Fruit fly (Drosophila melanogaster): Measurements from ENCODE around the gene CG9265.

CG9265 gene

DNA sequence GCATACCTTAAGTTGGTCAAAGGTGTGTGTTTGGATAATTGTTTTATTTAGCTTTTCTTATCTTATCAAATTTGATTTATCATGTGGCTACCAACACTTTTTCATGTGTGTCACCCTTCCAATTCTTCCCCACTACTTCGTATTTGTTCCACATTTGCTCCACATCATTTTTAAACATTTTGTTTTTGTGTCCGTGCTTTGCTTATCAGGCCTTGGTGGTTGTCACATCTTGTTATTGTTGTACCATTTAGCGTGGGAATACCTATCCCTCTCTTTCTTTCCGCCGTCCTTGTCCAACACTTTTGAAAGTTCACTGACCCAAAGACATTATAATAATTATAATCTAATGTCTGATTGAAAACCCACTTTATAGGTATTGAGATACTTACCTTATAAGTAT lies 17.7 kb downstream of the CG9265 start:
- TF ChIP-seq Rel (GFP tag; optimal IDR thresholded peaks at IDR 0.05) (no peak), Rel (tag; optimal IDR thresholded peaks at IDR 0.05) (no peak), N (GFP tag; optimal IDR thresholded peaks at IDR 0.05) (no peak), rgr (GFP tag; optimal IDR thresholded peaks at IDR 0.05) (no peak), CG9705 (GFP tag; optimal IDR thresholded peaks at IDR 0.05) (no peak), sv (GFP tag; optimal IDR thresholded peaks at IDR 0.05) (no peak), psq (GFP tag; optimal IDR thresholded peaks at IDR 0.05) (peak; percentile 3), GATAd (GFP tag; optimal IDR thresholded peaks at IDR 0.05) (no peak)

DNA sequence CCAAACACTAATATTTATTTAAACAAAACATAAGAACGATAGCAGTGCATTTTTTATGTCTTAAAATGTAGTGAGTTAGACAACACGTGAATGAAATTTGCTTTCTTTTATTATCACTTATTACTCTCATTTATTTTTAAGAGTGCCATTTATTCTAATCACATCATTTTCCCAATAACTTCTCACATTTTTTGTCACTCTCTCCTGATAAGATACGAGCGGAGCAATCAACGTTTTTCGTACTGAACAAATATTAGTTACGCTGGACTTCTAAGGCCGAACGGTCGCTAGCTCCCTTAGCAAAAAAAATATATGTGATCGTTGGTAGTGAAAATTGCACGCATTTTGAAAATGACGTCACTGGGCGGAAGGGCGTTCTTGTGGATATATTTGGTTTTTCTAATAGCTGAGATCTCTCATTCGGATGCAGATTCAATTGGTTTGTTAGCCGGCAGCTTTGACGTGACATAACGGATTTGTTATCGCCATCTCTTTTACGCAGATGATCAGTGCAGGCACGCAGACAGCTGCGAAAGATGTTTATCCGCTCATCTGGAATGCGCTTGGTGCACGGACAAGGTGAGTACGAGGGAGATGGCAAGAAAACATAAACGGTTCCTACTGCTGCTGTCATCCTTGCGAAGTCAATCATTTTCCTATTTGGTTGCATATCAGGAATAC lies 18.4 kb downstream of the CG9265 start, which contains the start of gene Itgbn:
Itgbn (plus strand) TSS at position 251 of the 681 bp plus-strand sequence.
- TF ChIP-seq Dfd (GFP tag; optimal IDR thresholded peaks at IDR 0.05) (no peak), sv (GFP tag; optimal IDR thresholded peaks at IDR 0.05) (no peak), jim (GFP tag; optimal IDR thresholded peaks at IDR 0.05) (no peak), ey (GFP tag; optimal IDR thresholded peaks at IDR 0.05) (no peak), brk (GFP tag; optimal IDR thresholded peaks at IDR 0.05) (no peak), Hnf4 (GFP tag; optimal IDR thresholded peaks at IDR 0.05) (no peak), pan (optimal IDR thresholded peaks at IDR 0.05) (no peak), Sp1 (GFP tag; optimal IDR thresholded peaks at IDR 0.05) (no peak), woc (GFP tag; optimal IDR thresholded peaks at IDR 0.05) (no peak), Myc (optimal IDR thresholded peaks at IDR 0.05) (no peak), lola (GFP tag; optimal IDR thresholded peaks at IDR 0.05) (no peak), psq (GFP tag; optimal IDR thresholded peaks at IDR 0.05) (no peak), HLH106 (tag; optimal IDR thresholded peaks at IDR 0.05) (no peak)

DNA sequence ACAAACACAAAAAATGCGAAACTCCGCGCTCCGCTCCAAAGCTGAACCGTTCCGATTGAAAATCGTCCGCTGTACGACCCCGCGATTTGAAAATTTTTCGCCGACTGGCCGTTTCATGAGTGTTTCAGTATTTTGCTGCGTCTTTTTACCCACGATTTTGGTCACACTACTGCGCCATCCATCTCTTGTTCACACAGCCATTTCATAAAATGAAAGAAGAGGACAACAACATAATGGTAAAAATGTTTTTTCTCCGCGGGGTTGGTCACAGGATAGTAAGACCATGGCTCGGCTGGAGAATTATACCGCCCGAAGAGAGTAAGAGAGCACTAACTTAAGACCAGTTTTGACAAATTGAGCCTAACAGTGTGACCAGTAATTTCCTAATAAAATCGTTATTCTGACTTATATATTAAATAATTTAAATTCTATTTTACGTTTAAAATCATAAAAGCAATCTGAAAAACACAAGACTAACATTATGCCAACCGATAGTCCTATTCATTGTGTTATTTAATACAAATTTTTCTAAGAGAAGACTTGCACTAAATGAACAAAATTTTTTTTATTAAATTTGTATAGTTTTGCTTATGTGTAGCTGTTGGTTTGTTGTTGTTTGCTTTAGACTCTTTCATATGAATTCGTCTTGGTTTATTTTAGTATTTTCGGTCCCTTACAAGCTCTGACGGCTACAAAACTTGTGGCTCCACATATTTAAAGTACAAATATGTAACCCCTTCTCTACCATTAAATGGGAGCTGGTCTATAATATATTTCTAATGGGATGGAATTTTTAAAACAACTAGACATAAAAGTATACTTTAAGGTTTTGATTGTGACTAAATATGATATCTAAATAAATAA lies 19.2 kb downstream of the CG9265 start, which contains the start of gene CG42238:
CG42238 (minus strand) TSS at position 292 of the 864 bp plus-strand sequence.
- TF ChIP-seq dsf (GFP tag; optimal IDR thresholded peaks at IDR 0.05; ENCODE audit: borderline replicate concordance), result no peak
- no peak for TF ChIP-seq pan (optimal IDR thresholded peaks at IDR 0.05)
- TF ChIP-seq ey (GFP tag; optimal IDR thresholded peaks at IDR 0.05), result no peak
- TF ChIP-seq Sp1 (GFP tag; optimal IDR thresholded peaks at IDR 0.05), result peak; percentile 8
- TF ChIP-seq Dif (GFP tag; optimal IDR thresholded peaks at IDR 0.05; ENCODE audit: partially characterized antibody), result no peak
- TF ChIP-seq fru (GFP tag; optimal IDR thresholded peaks at IDR 0.05), result no peak
- peak; percentile 21 for TF ChIP-seq psq (GFP tag; optimal IDR thresholded peaks at IDR 0.05)
- no peak for TF ChIP-seq brk (GFP tag; optimal IDR thresholded peaks at IDR 0.05)
- peak; percentile 31 for TF ChIP-seq rgr (GFP tag; optimal IDR thresholded peaks at IDR 0.05)
- no peak for TF ChIP-seq sv (GFP tag; optimal IDR thresholded peaks at IDR 0.05)
- peak in 1 of 2 experiments; percentile 4 for TF ChIP-seq foxo (GFP tag; optimal IDR thresholded peaks at IDR 0.05)
- no peak for TF ChIP-seq woc (GFP tag; optimal IDR thresholded peaks at IDR 0.05)
- no peak for TF ChIP-seq Rel (GFP tag; optimal IDR thresholded peaks at IDR 0.05)
- TF ChIP-seq Rel (tag; optimal IDR thresholded peaks at IDR 0.05), result peak; percentile 31
- TF ChIP-seq N (GFP tag; optimal IDR thresholded peaks at IDR 0.05), result no peak
- peak; percentile 36 for TF ChIP-seq Hr83 (GFP tag; optimal IDR thresholded peaks at IDR 0.05; ENCODE audit: poor library complexity, severe bottlenecking)
- no peak for TF ChIP-seq dmrt93B (GFP tag; optimal IDR thresholded peaks at IDR 0.05)
- TF ChIP-seq HLH106 (tag; optimal IDR thresholded peaks at IDR 0.05), result peak; percentile 2
- TF ChIP-seq Mio (GFP tag; optimal IDR thresholded peaks at IDR 0.05), result no peak
- no peak for TF ChIP-seq Dfd (GFP tag; optimal IDR thresholded peaks at IDR 0.05)
- no peak for TF ChIP-seq CG32264 (GFP tag; optimal IDR thresholded peaks at IDR 0.05)
- no peak for TF ChIP-seq h (GFP tag; optimal IDR thresholded peaks at IDR 0.05)
- TF ChIP-seq dl (GFP tag; optimal IDR thresholded peaks at IDR 0.05; ENCODE audit: insufficient read depth in 1 of 2, partially characterized antibody in 2 of 2), result peak in 1 of 2 experiments; percentile 39
- TF ChIP-seq Vsx2 (GFP tag; optimal IDR thresholded peaks at IDR 0.05; ENCODE audit: partially characterized antibody), result no peak

DNA sequence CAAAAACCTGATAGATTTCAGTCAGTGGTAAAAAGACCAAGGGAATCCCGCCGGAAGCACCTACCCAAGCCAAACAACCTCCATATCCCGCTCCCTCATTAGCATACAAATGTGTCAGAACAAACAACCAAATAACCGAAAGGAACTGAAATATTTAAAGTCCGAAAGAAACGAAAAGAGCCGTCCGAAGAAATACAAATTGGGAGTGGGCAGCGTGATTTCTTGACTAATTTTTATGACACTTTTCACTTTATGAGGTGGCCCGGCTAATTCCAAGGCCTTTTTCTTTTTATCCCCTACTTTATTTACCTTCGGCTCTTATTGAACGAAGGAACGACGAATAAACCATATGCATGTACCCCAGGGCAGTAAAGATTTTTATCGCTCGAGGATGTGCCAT lies 30.6 kb downstream of the CG9265 start:
- TF ChIP-seq Rel (GFP tag; optimal IDR thresholded peaks at IDR 0.05), result no peak
- no peak for TF ChIP-seq Rel (tag; optimal IDR thresholded peaks at IDR 0.05)
- no peak for TF ChIP-seq dsf (GFP tag; optimal IDR thresholded peaks at IDR 0.05; ENCODE audit: borderline replicate concordance)
- no peak for TF ChIP-seq usp (GFP tag; optimal IDR thresholded peaks at IDR 0.05)
- TF ChIP-seq HLH106 (tag; optimal IDR thresholded peaks at IDR 0.05), result no peak
- no peak for TF ChIP-seq GATAd (GFP tag; optimal IDR thresholded peaks at IDR 0.05)
- no peak for TF ChIP-seq dmrt93B (GFP tag; optimal IDR thresholded peaks at IDR 0.05)
- TF ChIP-seq OdsH (GFP tag; optimal IDR thresholded peaks at IDR 0.05), result no peak
- no peak for TF ChIP-seq CG9705 (GFP tag; optimal IDR thresholded peaks at IDR 0.05)
- TF ChIP-seq Dif (GFP tag; optimal IDR thresholded peaks at IDR 0.05; ENCODE audit: partially characterized antibody), result no peak
- TF ChIP-seq Vsx2 (GFP tag; optimal IDR thresholded peaks at IDR 0.05; ENCODE audit: partially characterized antibody), result no peak
- no peak for TF ChIP-seq fru (GFP tag; optimal IDR thresholded peaks at IDR 0.05)
- TF ChIP-seq br (GFP tag; optimal IDR thresholded peaks at IDR 0.05), result no peak
- TF ChIP-seq CG32264 (GFP tag; optimal IDR thresholded peaks at IDR 0.05), result no peak
- no peak for TF ChIP-seq Mio (GFP tag; optimal IDR thresholded peaks at IDR 0.05)
- TF ChIP-seq Hr83 (GFP tag; optimal IDR thresholded peaks at IDR 0.05; ENCODE audit: poor library complexity, severe bottlenecking), result no peak
- no peak for TF ChIP-seq ey (GFP tag; optimal IDR thresholded peaks at IDR 0.05)

Measured in whole organism, wandering third instar larva.